Worm (Caenorhabditis elegans) whole organism, L3 larva: ENCODE data around the gene F13E9.13.

Experiments
- R02D3.7 ChIP-seq: fragments of 150-350 bp; optimal IDR thresholded peaks from 2 replicates; lab custom pipeline; 2014; ENCODE audit warnings: missing biosample characterization, missing genetic modification characterization
- ZK546.5 ChIP-seq: sonication (generic microtip); optimal IDR thresholded peaks from 2 replicates; lab custom pipeline; 2017; ENCODE audit warnings: missing biosample characterization, missing genetic modification characterization
- aly-2 ChIP-seq: fragments of 150-350 bp; optimal IDR thresholded peaks from 2 replicates; lab custom pipeline; 2014; ENCODE audit warnings: missing biosample characterization, missing genetic modification characterization
- ama-1 ChIP-seq: fragments of 150-350 bp; optimal IDR thresholded peaks from 2 replicates; lab custom pipeline; 2018
- ceh-16 ChIP-seq: sonication (generic microtip); optimal IDR thresholded peaks from 2 replicates; lab custom pipeline; 2017; ENCODE audit warnings: missing biosample characterization, missing genetic modification characterization
- ceh-28 ChIP-seq: fragments of 150-350 bp; optimal IDR thresholded peaks from 2 replicates; lab custom pipeline; 2014; ENCODE audit warnings: missing biosample characterization, missing genetic modification reagents, missing genetic modification characterization
- ceh-9 ChIP-seq: sonication (generic microtip); optimal IDR thresholded peaks from 2 replicates; lab custom pipeline; 2018; ENCODE audit warnings: missing biosample characterization, missing genetic modification characterization
- daf-12 ChIP-seq: fragments of 150-350 bp; optimal IDR thresholded peaks from 2 replicates; lab custom pipeline; 2014; ENCODE audit warnings: missing biosample characterization, missing genetic modification reagents, missing genetic modification characterization
- egl-27 ChIP-seq: sonication (generic microtip); optimal IDR thresholded peaks from 4 replicates; lab custom pipeline; 2017; ENCODE audit warnings: missing biosample characterization, missing genetic modification reagents, missing genetic modification characterization
- egl-5 ChIP-seq: fragments of 150-350 bp; optimal IDR thresholded peaks from 2 replicates; lab custom pipeline; 2017; ENCODE audit warnings: missing biosample characterization, missing genetic modification reagents, missing genetic modification characterization, inconsistent platforms
- elt-1 ChIP-seq: fragments of 150-350 bp; optimal IDR thresholded peaks from 2 replicates; lab custom pipeline; 2014; ENCODE audit warnings: missing biosample characterization, missing genetic modification characterization
- elt-2 ChIP-seq: sonication (generic microtip); optimal IDR thresholded peaks from 2 replicates; lab custom pipeline; 2016; ENCODE audit warnings: missing genetic modification reagents, mild to moderate bottlenecking, missing genetic modification characterization, missing compliant biosample characterization
- elt-3 ChIP-seq, 3 experiments: fragments of 150-350 bp in 1 of 3; sonication (generic microtip) in 2 of 3; optimal IDR thresholded peaks; 2 replicates in 2 of 3; 4 replicates in 1 of 3; lab custom pipeline; 2014 to 2017; ENCODE audit warnings: missing biosample characterization in 3 of 3, missing genetic modification characterization in 3 of 3
- eor-1 ChIP-seq, 2 experiments: fragments of 150-350 bp; optimal IDR thresholded peaks; 2 replicates each; lab custom pipeline; 2014 to 2018; ENCODE audit warnings: missing biosample characterization in 2 of 2, missing genetic modification characterization in 2 of 2
- fkh-2 ChIP-seq: fragments of 150-350 bp; optimal IDR thresholded peaks from 2 replicates; lab custom pipeline; 2014; ENCODE audit warnings: missing biosample characterization, missing genetic modification reagents, missing genetic modification characterization
- hmg-11 ChIP-seq: sonication (generic microtip); optimal IDR thresholded peaks from 2 replicates; lab custom pipeline; 2016; ENCODE audit warnings: missing genetic modification characterization, missing compliant biosample characterization
- jun-1 ChIP-seq: fragments of 150-350 bp; optimal IDR thresholded peaks from 2 replicates; lab custom pipeline; 2014; ENCODE audit warnings: missing biosample characterization, missing genetic modification reagents, missing genetic modification characterization
- mdl-1 ChIP-seq: fragments of 150-350 bp; optimal IDR thresholded peaks from 2 replicates; lab custom pipeline; 2014; ENCODE audit warnings: missing biosample characterization, missing genetic modification characterization
- nfya-1 ChIP-seq: sonication (generic microtip); optimal IDR thresholded peaks from 2 replicates; lab custom pipeline; 2017; ENCODE audit warnings: missing genetic modification characterization, mild to moderate bottlenecking, missing compliant biosample characterization, antibody characterized with exemption, moderate library complexity; ENCODE audit not compliant: insufficient read depth
- nhr-11 ChIP-seq: fragments of 150-350 bp; optimal IDR thresholded peaks from 2 replicates; lab custom pipeline; 2014; ENCODE audit warnings: missing biosample characterization, missing genetic modification characterization
- nhr-12 ChIP-seq: fragments of 150-350 bp; optimal IDR thresholded peaks from 2 replicates; lab custom pipeline; 2014; ENCODE audit warnings: missing biosample characterization, missing genetic modification characterization
- nhr-23 ChIP-seq: fragments of 150-350 bp; optimal IDR thresholded peaks from 2 replicates; lab custom pipeline; 2014; ENCODE audit warnings: missing biosample characterization, missing genetic modification reagents, missing genetic modification characterization
- nhr-28 ChIP-seq: fragments of 150-350 bp; optimal IDR thresholded peaks from 2 replicates; lab custom pipeline; 2014; ENCODE audit warnings: missing biosample characterization, missing genetic modification characterization
- nhr-43 ChIP-seq: sonication (generic microtip); optimal IDR thresholded peaks from 2 replicates; lab custom pipeline; 2016; ENCODE audit warnings: mild to moderate bottlenecking, missing genetic modification characterization, missing compliant biosample characterization; ENCODE audit not compliant: poor library complexity, severe bottlenecking
- nhr-76 ChIP-seq: fragments of 150-350 bp; sonication (generic microtip); optimal IDR thresholded peaks from 5 replicates; lab custom pipeline; 2014; ENCODE audit warnings: missing biosample characterization, missing genetic modification characterization
- nhr-77 ChIP-seq: fragments of 150-350 bp; optimal IDR thresholded peaks from 2 replicates; lab custom pipeline; 2014; ENCODE audit warnings: missing biosample characterization, missing genetic modification characterization
- pha-4 ChIP-seq: fragments of 150-350 bp; optimal IDR thresholded peaks from 2 replicates; lab custom pipeline; 2014; ENCODE audit warnings: missing biosample characterization, missing genetic modification reagents, missing genetic modification characterization
- pqm-1 ChIP-seq: fragments of 150-350 bp; optimal IDR thresholded peaks from 2 replicates; lab custom pipeline; 2017; ENCODE audit warnings: missing biosample characterization, missing genetic modification characterization, inconsistent platforms
- sea-2 ChIP-seq: fragments of 150-350 bp; sonication (generic microtip); optimal IDR thresholded peaks from 4 replicates; lab custom pipeline; 2014; ENCODE audit warnings: missing biosample characterization, missing genetic modification reagents, missing genetic modification characterization
- skn-1 ChIP-seq: fragments of 150-350 bp; optimal IDR thresholded peaks from 2 replicates; lab custom pipeline; 2014; ENCODE audit warnings: missing biosample characterization, missing genetic modification characterization
- snpc-4 ChIP-seq: fragments of 150-350 bp; optimal IDR thresholded peaks from 2 replicates; lab custom pipeline; 2014; ENCODE audit warnings: missing biosample characterization, missing genetic modification characterization
- tbx-2 ChIP-seq: sonication (generic microtip); optimal IDR thresholded peaks from 2 replicates; lab custom pipeline; 2016; ENCODE audit warnings: mild to moderate bottlenecking, missing genetic modification characterization, missing compliant biosample characterization
- unc-39 ChIP-seq: sonication (generic microtip); optimal IDR thresholded peaks from 4 replicates; lab custom pipeline; 2017; ENCODE audit warnings: missing biosample characterization, missing genetic modification characterization
- zag-1 ChIP-seq: fragments of 150-350 bp; optimal IDR thresholded peaks from 2 replicates; lab custom pipeline; 2014; ENCODE audit warnings: missing biosample characterization, missing genetic modification characterization

F13E9.13 gene

ce11 chrIV:10889820-10890462 is 8.6 kb downstream of the F13E9.13 start, which contains the start of gene F13E9.15:
Gene F13E9.15, minus strand, starts transcription at chrIV:10889870.
- TF ChIP-seq pqm-1 (tag; lab: Kevin White, UChicago) (no peak), nhr-28 (tag; lab: Kevin White, UChicago) (no peak), nhr-23 (tag; lab: Kevin White, UChicago) (no peak), elt-3 (tag; optimal IDR thresholded peaks at IDR 0.05; lab: Kevin White, UChicago) (no peak), elt-1 (no peak), ceh-16 (no peak), unc-39 (tag; lab: Kevin White, UChicago) (no peak), skn-1 (tag; lab: Kevin White, UChicago) (no peak), nhr-77 (tag; lab: Kevin White, UChicago) (no peak), nhr-12 (tag; lab: Kevin White, UChicago) (no peak), elt-2 (tag; lab: Kevin White, UChicago) (no peak)

- TF ChIP-seq elt-1 (no peak), pha-4 (no peak), nfya-1 (tag; lab: Kevin White, UChicago) (no peak), nhr-43 (no peak), egl-5 (tag; lab: Kevin White, UChicago) (no peak), mdl-1 (tag; lab: Kevin White, UChicago) (no peak), sea-2 (GFP tag; lab: Kevin White, UChicago) (no peak), fkh-2 (tag; lab: Kevin White, UChicago) (no peak), zag-1 (tag; lab: Kevin White, UChicago) (no peak), jun-1 (tag; lab: Kevin White, UChicago) (no peak), ceh-9 (tag; lab: Kevin White, UChicago) (no peak), egl-27 (no peak)
These were observed 10.6 kb downstream of the F13E9.13 start, which contains the start of gene srlf-12 for ce11 chrIV:10891993-10892392. Gene srlf-12, minus strand, starts transcription at chrIV:10892093.

- TF ChIP-seq eor-1 (tag; optimal IDR thresholded peaks at IDR 0.05; lab: Kevin White, UChicago) (no peak), hmg-11 (tag; lab: Kevin White, UChicago) (no peak), snpc-4 (tag; lab: Kevin White, UChicago) (no peak), aly-2 (tag; lab: Kevin White, UChicago) (no peak), nhr-76 (tag; lab: Kevin White, UChicago) (no peak), egl-5 (tag; lab: Kevin White, UChicago) (no peak), ama-1 (lab: Kevin White, UChicago) (no peak), elt-3 (tag; optimal IDR thresholded peaks at IDR 0.05; lab: Kevin White, UChicago) (no peak), nhr-23 (tag; lab: Kevin White, UChicago) (no peak), ceh-28 (no peak), daf-12 (tag; lab: Kevin White, UChicago) (no peak), zag-1 (tag; lab: Kevin White, UChicago) (no peak), mdl-1 (tag; lab: Kevin White, UChicago) (no peak), nfya-1 (tag; lab: Kevin White, UChicago) (no peak), nhr-28 (tag; lab: Kevin White, UChicago) (no peak), fkh-2 (tag; lab: Kevin White, UChicago) (no peak), sea-2 (GFP tag; lab: Kevin White, UChicago) (no peak)
- TF ChIP-seq, all 47 proteins: peak for 0
These were observed 12.9 kb downstream of the F13E9.13 start, which contains the start of gene srlf-14 for ce11 chrIV:10894255-10894654. Gene srlf-14, minus strand, starts transcription at chrIV:10894355.

- TF ChIP-seq nhr-28 (tag; lab: Kevin White, UChicago), result no peak
- no peak for TF ChIP-seq ceh-9 (tag; lab: Kevin White, UChicago)
- no peak for TF ChIP-seq tbx-2 (tag; lab: Kevin White, UChicago)
- TF ChIP-seq R02D3.7 (tag; lab: Kevin White, UChicago), result no peak
- no peak for TF ChIP-seq ceh-28
- no peak for TF ChIP-seq nhr-77 (tag; lab: Kevin White, UChicago)
- TF ChIP-seq, all 47 proteins: peak for 0
These were observed 15.2 kb downstream of the F13E9.13 start, which contains the start of gene srlf-13 for ce11 chrIV:10896512-10896911. Gene srlf-13, minus strand, starts transcription at chrIV:10896612.

- TF ChIP-seq snpc-4 (tag; lab: Kevin White, UChicago) (no peak), nhr-11 (tag; lab: Kevin White, UChicago) (no peak), fkh-2 (tag; lab: Kevin White, UChicago) (no peak), ceh-28 (no peak), egl-5 (tag; lab: Kevin White, UChicago) (no peak), ZK546.5 (tag; lab: Kevin White, UChicago) (no peak), egl-27 (no peak), hmg-11 (tag; lab: Kevin White, UChicago) (no peak), nhr-12 (tag; lab: Kevin White, UChicago) (no peak), aly-2 (tag; lab: Kevin White, UChicago) (no peak), nhr-77 (tag; lab: Kevin White, UChicago) (no peak)
These were observed 16.8 kb downstream of the F13E9.13 start for ce11 chrIV:10898160-10898559.
